Worm (Caenorhabditis elegans) whole organism, mixed stage, embryonic: ENCODE data around the gene F41B5.1.

ENCODE experiments used
- M03D4.4 ChIP-seq: sonication (generic microtip); optimal IDR thresholded peaks from 2 replicates; lab custom pipeline; 2017; ENCODE audit warnings: mild to moderate bottlenecking, missing genetic modification characterization, missing compliant biosample characterization
- bed-3 ChIP-seq: fragments of 200-800 bp; sonication (Bioruptor generic); optimal IDR thresholded peaks from 3 replicates; lab custom pipeline; 2018; ENCODE audit warnings: mild to moderate bottlenecking, missing genetic modification characterization, moderate library complexity, missing compliant biosample characterization
- ceh-39 ChIP-seq: fragments of 150-350 bp; optimal IDR thresholded peaks from 2 replicates; lab custom pipeline; 2014; ENCODE audit warnings: missing biosample characterization, missing genetic modification characterization
- ceh-43 ChIP-seq: fragments of 200-800 bp; sonication (Bioruptor generic); optimal IDR thresholded peaks from 2 replicates; lab custom pipeline; 2018; ENCODE audit warnings: mild to moderate bottlenecking, missing genetic modification characterization, moderate library complexity, missing compliant biosample characterization
- ceh-83 ChIP-seq: fragments of 200-800 bp; sonication (Bioruptor generic); optimal IDR thresholded peaks from 2 replicates; lab custom pipeline; 2018; ENCODE audit warnings: mild to moderate bottlenecking, missing genetic modification characterization, missing compliant biosample characterization
- cnd-1 ChIP-seq: fragments of 200-800 bp; sonication (Bioruptor generic); optimal IDR thresholded peaks from 2 replicates; lab custom pipeline; 2018; ENCODE audit warnings: mild to moderate bottlenecking, missing genetic modification characterization, missing compliant biosample characterization
- drap-1 ChIP-seq: fragments of 200-800 bp; sonication (Bioruptor generic); optimal IDR thresholded peaks from 3 replicates; lab custom pipeline; 2018; ENCODE audit warnings: mild to moderate bottlenecking, missing genetic modification characterization, missing compliant biosample characterization
- elt-1 ChIP-seq: sonication (generic microtip); optimal IDR thresholded peaks from 2 replicates; lab custom pipeline; 2017; ENCODE audit warnings: missing genetic modification characterization, mild to moderate bottlenecking, missing compliant biosample characterization, antibody characterized with exemption, moderate library complexity, borderline replicate concordance; ENCODE audit not compliant: insufficient read depth
- elt-3 ChIP-seq: fragments of 150-350 bp; optimal IDR thresholded peaks from 2 replicates; lab custom pipeline; 2014; ENCODE audit warnings: missing biosample characterization, missing genetic modification characterization
- flh-1 ChIP-seq: fragments of 200-800 bp; sonication (Bioruptor generic); optimal IDR thresholded peaks from 2 replicates; lab custom pipeline; 2018; ENCODE audit warnings: mild to moderate bottlenecking, missing genetic modification characterization, moderate library complexity, missing compliant biosample characterization
- ham-2 ChIP-seq: fragments of 200-800 bp; sonication (Bioruptor generic); optimal IDR thresholded peaks from 2 replicates; lab custom pipeline; 2018; ENCODE audit warnings: mild to moderate bottlenecking, missing genetic modification characterization, missing compliant biosample characterization
- hlh-1 ChIP-seq: fragments of 150-350 bp; optimal IDR thresholded peaks from 2 replicates; lab custom pipeline; 2014; ENCODE audit warnings: missing biosample characterization, missing genetic modification reagents, missing genetic modification characterization
- lin-32 ChIP-seq: fragments of 200-800 bp; sonication (Bioruptor generic); optimal IDR thresholded peaks from 2 replicates; lab custom pipeline; 2018; ENCODE audit warnings: mild to moderate bottlenecking, missing genetic modification characterization, missing compliant biosample characterization
- lsy-2 ChIP-seq: fragments of 150-350 bp; optimal IDR thresholded peaks from 2 replicates; lab custom pipeline; 2014; ENCODE audit warnings: missing biosample characterization, missing genetic modification characterization
- mab-5 ChIP-seq: fragments of 150-350 bp; optimal IDR thresholded peaks from 2 replicates; lab custom pipeline; 2014; ENCODE audit warnings: missing biosample characterization, missing genetic modification characterization
- mep-1 ChIP-seq: fragments of 150-350 bp; optimal IDR thresholded peaks from 2 replicates; lab custom pipeline; 2017; ENCODE audit warnings: missing biosample characterization, missing genetic modification reagents, missing genetic modification characterization, inconsistent platforms
- mls-2 ChIP-seq: sonication (generic microtip); optimal IDR thresholded peaks from 2 replicates; lab custom pipeline; 2016; ENCODE audit warnings: mild to moderate bottlenecking, missing genetic modification characterization, moderate library complexity, missing compliant biosample characterization
- nhr-12 ChIP-seq: fragments of 150-350 bp; optimal IDR thresholded peaks from 2 replicates; lab custom pipeline; 2014; ENCODE audit warnings: missing biosample characterization, missing genetic modification characterization
- nhr-2 ChIP-seq: fragments of 150-350 bp; optimal IDR thresholded peaks from 2 replicates; lab custom pipeline; 2014; ENCODE audit warnings: missing biosample characterization, missing genetic modification characterization
- nhr-237 ChIP-seq: fragments of 150-350 bp; optimal IDR thresholded peaks from 2 replicates; lab custom pipeline; 2014; ENCODE audit warnings: missing biosample characterization, missing genetic modification characterization
- nhr-76 ChIP-seq: sonication (generic microtip); optimal IDR thresholded peaks from 2 replicates; lab custom pipeline; 2017; ENCODE audit warnings: missing biosample characterization, missing genetic modification characterization
- sem-2 ChIP-seq: fragments of 200-800 bp; sonication (Bioruptor generic); optimal IDR thresholded peaks from 2 replicates; lab custom pipeline; 2018; ENCODE audit warnings: mild to moderate bottlenecking, missing genetic modification characterization, missing compliant biosample characterization
- snpc-4 ChIP-seq: fragments of 150-350 bp; optimal IDR thresholded peaks from 2 replicates; lab custom pipeline; 2014; ENCODE audit warnings: missing biosample characterization, missing genetic modification characterization
- sptf-1 ChIP-seq: sonication (generic microtip); optimal IDR thresholded peaks from 2 replicates; lab custom pipeline; 2017; ENCODE audit warnings: mild to moderate bottlenecking, missing genetic modification characterization, moderate library complexity, missing compliant biosample characterization
- tbx-8 ChIP-seq: fragments of 200-800 bp; sonication (Bioruptor generic); optimal IDR thresholded peaks from 2 replicates; lab custom pipeline; 2018; ENCODE audit warnings: mild to moderate bottlenecking, missing genetic modification characterization, moderate library complexity, missing compliant biosample characterization
- unc-120 ChIP-seq: sonication (generic microtip); optimal IDR thresholded peaks from 2 replicates; lab custom pipeline; 2017; ENCODE audit warnings: missing genetic modification characterization, missing compliant biosample characterization; ENCODE audit not compliant: poor library complexity, severe bottlenecking
- unc-39 ChIP-seq: fragments of 150-350 bp; optimal IDR thresholded peaks from 2 replicates; lab custom pipeline; 2014; ENCODE audit warnings: missing biosample characterization, missing genetic modification characterization
- unc-62 ChIP-seq: fragments of 150-350 bp; optimal IDR thresholded peaks from 2 replicates; lab custom pipeline; 2014; ENCODE audit warnings: missing biosample characterization, missing genetic modification reagents, missing genetic modification characterization
- zip-8 ChIP-seq: fragments of 150-350 bp; optimal IDR thresholded peaks from 2 replicates; lab custom pipeline; 2014; ENCODE audit warnings: missing biosample characterization, missing genetic modification characterization

Gene F41B5.1

ce11 chrV:2264455-2264854, 9.1 kb downstream of the F41B5.1 start, which contains the start of gene nhr-183:
nhr-183 (minus strand) TSS chrV:2264634.
- TF ChIP-seq nhr-237 (tag; lab: Kevin White, UChicago) (no peak), hlh-1 (tag; lab: Kevin White, UChicago) (no peak), cnd-1 (tag; lab: Kevin White, UChicago) (no peak), nhr-76 (tag; lab: Kevin White, UChicago) (no peak), zip-8 (tag; lab: Kevin White, UChicago) (no peak), nhr-2 (tag; lab: Kevin White, UChicago) (no peak), tbx-8 (GFP tag; lab: Kevin White, UChicago) (no peak), mls-2 (tag; lab: Kevin White, UChicago) (no peak), unc-120 (no peak), lin-32 (GFP tag; lab: Kevin White, UChicago) (no peak)

- TF ChIP-seq unc-39 = no peak
- TF ChIP-seq mab-5 (tag; lab: Kevin White, UChicago) = no peak
- TF ChIP-seq lsy-2 (tag; lab: Kevin White, UChicago) = no peak
- no peak for TF ChIP-seq ceh-39
- TF ChIP-seq flh-1 (GFP tag; lab: Kevin White, UChicago) = no peak
- no peak for TF ChIP-seq tbx-8 (GFP tag; lab: Kevin White, UChicago)
- no peak for TF ChIP-seq unc-62 (GFP tag; lab: Kevin White, UChicago)
- TF ChIP-seq elt-3 = no peak
- TF ChIP-seq snpc-4 = no peak
- TF ChIP-seq sem-2 (GFP tag; lab: Kevin White, UChicago) = no peak
- TF ChIP-seq drap-1 (GFP tag; lab: Kevin White, UChicago) = no peak
- no peak for TF ChIP-seq bed-3 (GFP tag; lab: Kevin White, UChicago)
- TF ChIP-seq M03D4.4 (tag; lab: Kevin White, UChicago) = no peak
- TF ChIP-seq nhr-2 (tag; lab: Kevin White, UChicago) = no peak
- TF ChIP-seq ceh-83 (GFP tag; lab: Kevin White, UChicago) = no peak
- no peak for TF ChIP-seq mep-1
- TF ChIP-seq ham-2 (GFP tag; lab: Kevin White, UChicago) = no peak
Measured at ce11 chrV:2264925-2265324, 9.6 kb downstream of the F41B5.1 start.

ce11 chrV:2266958-2267357, 11.6 kb downstream of the F41B5.1 start, which contains the start of gene nhr-275:
nhr-275 (minus strand) TSS chrV:2267058.
- TF ChIP-seq lsy-2 (tag; lab: Kevin White, UChicago) = no peak
- no peak for TF ChIP-seq unc-62 (GFP tag; lab: Kevin White, UChicago)
- no peak for TF ChIP-seq M03D4.4 (tag; lab: Kevin White, UChicago)
- TF ChIP-seq flh-1 (GFP tag; lab: Kevin White, UChicago) = no peak
- TF ChIP-seq ceh-83 (GFP tag; lab: Kevin White, UChicago) = no peak
- TF ChIP-seq nhr-2 (tag; lab: Kevin White, UChicago) = no peak
- no peak for TF ChIP-seq mls-2 (tag; lab: Kevin White, UChicago)
- TF ChIP-seq mab-5 (tag; lab: Kevin White, UChicago) = no peak
- TF ChIP-seq, all 35 proteins: peak for 0

ce11 chrV:2271750-2272149, 16.4 kb downstream of the F41B5.1 start, which contains the start of gene Y5H2A.1:
Y5H2A.1 (minus strand) TSS chrV:2271850.
- TF ChIP-seq nhr-76 (tag; lab: Kevin White, UChicago) = no peak
- TF ChIP-seq unc-39 = no peak
- TF ChIP-seq bed-3 (GFP tag; lab: Kevin White, UChicago) = no peak
- TF ChIP-seq sptf-1 (tag; lab: Kevin White, UChicago) = no peak
- no peak for TF ChIP-seq mls-2 (tag; lab: Kevin White, UChicago)
- no peak for TF ChIP-seq elt-1 (tag; lab: Kevin White, UChicago)
- TF ChIP-seq cnd-1 (tag; lab: Kevin White, UChicago) = no peak

ce11 chrV:2274253-2274892, 19.0 kb downstream of the F41B5.1 start, which contains the start of the genes Y5H2A.4 and abu-4:
Y5H2A.4 (minus strand) TSS chrV:2274353.
abu-4 (plus strand) TSS chrV:2274842.
- TF ChIP-seq zip-8 (tag; lab: Kevin White, UChicago) (no peak), ham-2 (GFP tag; lab: Kevin White, UChicago) (no peak), unc-120 (no peak)

ce11 chrV:2277260-2277659, 21.9 kb downstream of the F41B5.1 start:
- no peak for TF ChIP-seq mab-5 (tag; lab: Kevin White, UChicago)
- TF ChIP-seq snpc-4 = no peak
- TF ChIP-seq flh-1 (GFP tag; lab: Kevin White, UChicago) = no peak
- no peak for TF ChIP-seq ceh-39
- TF ChIP-seq nhr-12 = no peak
- TF ChIP-seq unc-62 (GFP tag; lab: Kevin White, UChicago) = no peak
- no peak for TF ChIP-seq zip-8 (tag; lab: Kevin White, UChicago)
- TF ChIP-seq ceh-43 (GFP tag; lab: Kevin White, UChicago) = no peak
- TF ChIP-seq elt-3 = no peak
- no peak for TF ChIP-seq nhr-237 (tag; lab: Kevin White, UChicago)
- no peak for TF ChIP-seq M03D4.4 (tag; lab: Kevin White, UChicago)
- TF ChIP-seq elt-1 (tag; lab: Kevin White, UChicago) = no peak
